Worm (Caenorhabditis elegans): Measurements from ENCODE around the gene C29F7.2.

DNA sequence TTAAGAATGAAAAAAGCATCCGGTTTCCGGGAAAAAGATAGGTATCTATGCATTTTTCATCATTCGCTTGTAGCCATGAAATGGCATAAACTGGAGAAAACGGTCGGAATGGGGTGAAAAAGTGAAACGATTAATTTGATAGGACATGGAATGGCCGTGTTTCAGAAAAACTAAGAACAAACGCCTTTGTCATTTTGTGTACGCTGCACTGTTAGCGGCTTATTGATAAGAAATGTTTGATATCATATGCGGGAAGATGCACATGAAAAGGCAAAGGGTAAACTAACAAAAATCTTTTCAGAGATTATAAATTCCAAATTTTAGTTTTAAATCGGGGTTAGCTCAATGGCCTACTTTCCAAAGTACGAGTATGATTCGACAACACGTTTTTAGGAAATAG, 5.2 kb downstream of the C29F7.2 start:
- TF ChIP-seq ceh-83 (GFP tag; optimal IDR thresholded peaks at IDR 0.05) (no peak), mep-1 (tag; optimal IDR thresholded peaks at IDR 0.05) (no peak)
